Worm (Caenorhabditis elegans) whole organism, L1 larva: ENCODE results near the gene rin-1.
A peak's percentile ranks its signal among the peaks of the same experiment; 100 is the strongest.

Source experiments
- C04F5.9 ChIP-seq: sonication (generic microtip); optimal IDR thresholded peaks from 2 replicates; lab custom pipeline; 2016; ENCODE audit warnings: missing genetic modification characterization, missing compliant biosample characterization
- C16A3.4 ChIP-seq: fragments of 150-350 bp; optimal IDR thresholded peaks from 2 replicates; lab custom pipeline; 2014; ENCODE audit warnings: missing biosample characterization, missing genetic modification characterization
- C34B4.2 ChIP-seq: sonication (generic microtip); optimal IDR thresholded peaks from 2 replicates; lab custom pipeline; 2017; ENCODE audit warnings: mild to moderate bottlenecking, missing genetic modification characterization, missing compliant biosample characterization
- Y116A8C.19 ChIP-seq: sonication (generic microtip); optimal IDR thresholded peaks from 2 replicates; lab custom pipeline; 2016; ENCODE audit warnings: missing compliant biosample characterization, missing genetic modification characterization, borderline replicate concordance
- blmp-1 ChIP-seq: fragments of 150-350 bp; optimal IDR thresholded peaks from 2 replicates; lab custom pipeline; 2014; ENCODE audit warnings: missing biosample characterization, missing genetic modification characterization
- ceh-63 ChIP-seq: fragments of 200-800 bp; sonication (Bioruptor generic); optimal IDR thresholded peaks from 2 replicates; lab custom pipeline; 2018; ENCODE audit warnings: mild to moderate bottlenecking, missing genetic modification characterization, missing compliant biosample characterization
- ceh-8 ChIP-seq: fragments of 200-800 bp; sonication (Bioruptor generic); optimal IDR thresholded peaks from 2 replicates; lab custom pipeline; 2018; ENCODE audit warnings: mild to moderate bottlenecking, missing genetic modification characterization, moderate library complexity, missing compliant biosample characterization
- ceh-88 ChIP-seq: fragments of 200-800 bp; sonication (Bioruptor generic); IDR thresholded peaks from 2 replicates; pipeline ENCODE4 v1.3.6; 2022; ENCODE audit warnings: missing genetic modification characterization, missing compliant biosample characterization
- ceh-90 ChIP-seq: sonication (generic microtip); optimal IDR thresholded peaks from 2 replicates; lab custom pipeline; 2016; ENCODE audit warnings: missing genetic modification characterization, missing compliant biosample characterization
- ces-1 ChIP-seq: fragments of 150-350 bp; optimal IDR thresholded peaks from 2 replicates; lab custom pipeline; 2014; ENCODE audit warnings: missing biosample characterization, missing genetic modification reagents, missing genetic modification characterization
- dpl-1 ChIP-seq, 3 experiments: fragments of 150-350 bp in 2 of 3; sonication (generic microtip) in 1 of 3; optimal IDR thresholded peaks; 2 replicates each; lab custom pipeline; 2014 to 2017; ENCODE audit warnings: missing biosample characterization in 3 of 3, missing genetic modification characterization in 3 of 3, missing genetic modification reagents in 3 of 3
- dsc-1 ChIP-seq: sonication (generic microtip); optimal IDR thresholded peaks from 2 replicates; lab custom pipeline; 2016; ENCODE audit warnings: mild to moderate bottlenecking, missing genetic modification characterization, missing compliant biosample characterization
- efl-1 ChIP-seq, 4 experiments: fragments of 150-350 bp; optimal IDR thresholded peaks in 3 of 4; peaks in 1 of 4; 1 replicate in 1 of 4; 2 replicates in 3 of 4; lab custom pipeline; 2014; ENCODE audit warnings: missing biosample characterization in 2 of 4, missing genetic modification characterization in 2 of 4, missing genetic modification reagents in 2 of 4
- efl-3 ChIP-seq: fragments of 200-800 bp; sonication (Bioruptor generic); optimal IDR thresholded peaks from 2 replicates; lab custom pipeline; 2018; ENCODE audit warnings: mild to moderate bottlenecking, missing genetic modification characterization, missing compliant biosample characterization
- egl-13 ChIP-seq: sonication (generic microtip); optimal IDR thresholded peaks from 2 replicates; lab custom pipeline; 2016; ENCODE audit warnings: missing genotype, missing genetic modification reagents, missing genetic modification characterization, missing compliant biosample characterization
- elt-3 ChIP-seq, 6 experiments: fragments of 150-350 bp in 1 of 6; sonication (generic microtip); optimal IDR thresholded peaks; 2 replicates each; lab custom pipeline; 2017 to 2018; ENCODE audit warnings: missing biosample characterization in 6 of 6, missing genetic modification characterization in 6 of 6, inconsistent platforms in 1 of 6
- ets-5 ChIP-seq: fragments of 200-800 bp; sonication (Bioruptor generic); IDR thresholded peaks from 2 replicates; pipeline ENCODE4 v1.3.6; 2022; ENCODE audit warnings: missing genetic modification characterization, missing compliant biosample characterization
- fkh-10 ChIP-seq: sonication (generic microtip); optimal IDR thresholded peaks from 2 replicates; lab custom pipeline; 2017; ENCODE audit warnings: missing biosample characterization, missing genetic modification reagents, missing genetic modification characterization
- fkh-8 ChIP-seq: sonication (generic microtip); optimal IDR thresholded peaks from 2 replicates; lab custom pipeline; 2016; ENCODE audit warnings: mild to moderate bottlenecking, missing genetic modification characterization, missing compliant biosample characterization
- grh-1 ChIP-seq: fragments of 200-800 bp; sonication (Bioruptor generic); IDR thresholded peaks from 2 replicates; pipeline ENCODE4 v1.3.6; 2022; ENCODE audit warnings: missing genetic modification reagents, missing genetic modification characterization, missing compliant biosample characterization
- hlh-4 ChIP-seq: sonication (generic microtip); optimal IDR thresholded peaks from 2 replicates; lab custom pipeline; 2016; ENCODE audit warnings: mild to moderate bottlenecking, missing genetic modification characterization, missing compliant biosample characterization
- isw-1 ChIP-seq: fragments of 200-800 bp; sonication (Bioruptor generic); IDR thresholded peaks from 2 replicates; pipeline ENCODE4 v1.3.6; 2022; ENCODE audit warnings: missing genetic modification characterization, missing compliant biosample characterization
- jun-1 ChIP-seq: fragments of 150-350 bp; optimal IDR thresholded peaks from 2 replicates; lab custom pipeline; 2014; ENCODE audit warnings: missing biosample characterization, missing genetic modification reagents, missing genetic modification characterization
- lin-13 ChIP-seq: fragments of 150-350 bp; optimal IDR thresholded peaks from 2 replicates; lab custom pipeline; 2014; ENCODE audit warnings: missing biosample characterization, missing genetic modification reagents, missing genetic modification characterization
- lin-14 ChIP-seq: fragments of 200-800 bp; sonication (Bioruptor generic); optimal IDR thresholded peaks from 2 replicates; lab custom pipeline; 2018; ENCODE audit warnings: mild to moderate bottlenecking, missing genetic modification characterization, moderate library complexity, missing compliant biosample characterization
- lin-35 ChIP-seq, 2 experiments: fragments of 150-350 bp; optimal IDR thresholded peaks; 2 replicates each; lab custom pipeline; 2014; ENCODE audit warnings: missing biosample characterization in 2 of 2, missing genetic modification characterization in 2 of 2, missing genetic modification reagents in 2 of 2
- lir-3 ChIP-seq: sonication (generic microtip); optimal IDR thresholded peaks from 2 replicates; lab custom pipeline; 2016; ENCODE audit warnings: mild to moderate bottlenecking, missing genetic modification characterization, moderate library complexity, missing compliant biosample characterization; ENCODE audit not compliant: poor library complexity
- lsy-2 ChIP-seq, 2 experiments: fragments of 150-350 bp; optimal IDR thresholded peaks; 2 replicates each; lab custom pipeline; 2014; ENCODE audit warnings: missing biosample characterization in 2 of 2, missing genetic modification characterization in 2 of 2
- mdl-1 ChIP-seq, 2 experiments: fragments of 150-350 bp; optimal IDR thresholded peaks; 2 replicates each; lab custom pipeline; 2014 to 2017; ENCODE audit warnings: missing biosample characterization in 2 of 2, missing genetic modification characterization in 2 of 2, inconsistent platforms in 1 of 2
- mef-2 ChIP-seq: fragments of 150-350 bp; optimal IDR thresholded peaks from 2 replicates; lab custom pipeline; 2014; ENCODE audit warnings: missing biosample characterization, missing genetic modification characterization
- mep-1 ChIP-seq: fragments of 150-350 bp; optimal IDR thresholded peaks from 2 replicates; lab custom pipeline; 2014; ENCODE audit warnings: missing biosample characterization, missing genetic modification characterization
- nhr-19 ChIP-seq: fragments of 200-800 bp; sonication (Bioruptor generic); conservative IDR thresholded peaks from 2 replicates; pipeline ENCODE4 v1.3.6; 2022; ENCODE audit warnings: missing genetic modification characterization, missing compliant biosample characterization
- nhr-237 ChIP-seq: fragments of 150-350 bp; optimal IDR thresholded peaks from 2 replicates; lab custom pipeline; 2014; ENCODE audit warnings: missing biosample characterization, missing genetic modification characterization
- nhr-47 ChIP-seq: sonication (generic microtip); optimal IDR thresholded peaks from 2 replicates; lab custom pipeline; 2016; ENCODE audit warnings: mild to moderate bottlenecking, missing genetic modification characterization, moderate library complexity, missing compliant biosample characterization
- nhr-77 ChIP-seq: fragments of 150-350 bp; optimal IDR thresholded peaks from 2 replicates; lab custom pipeline; 2014; ENCODE audit warnings: missing biosample characterization, missing genetic modification characterization
- nhr-84 ChIP-seq: sonication (generic microtip); optimal IDR thresholded peaks from 2 replicates; lab custom pipeline; 2017; ENCODE audit warnings: missing biosample characterization, missing genetic modification characterization
- nhr-90 ChIP-seq: sonication (generic microtip); optimal IDR thresholded peaks from 2 replicates; lab custom pipeline; 2016; ENCODE audit warnings: mild to moderate bottlenecking, missing genetic modification characterization, missing compliant biosample characterization; ENCODE audit not compliant: poor library complexity
- pax-3 ChIP-seq: fragments of 200-800 bp; sonication (Bioruptor generic); optimal IDR thresholded peaks from 2 replicates; lab custom pipeline; 2018; ENCODE audit warnings: mild to moderate bottlenecking, missing genetic modification characterization, moderate library complexity, missing compliant biosample characterization
- snu-23 ChIP-seq: sonication (generic microtip); optimal IDR thresholded peaks from 2 replicates; lab custom pipeline; 2016; ENCODE audit warnings: missing genetic modification characterization, missing compliant biosample characterization
- sox-4 ChIP-seq: sonication (generic microtip); optimal IDR thresholded peaks from 2 replicates; lab custom pipeline; 2016; ENCODE audit warnings: missing genetic modification characterization, missing compliant biosample characterization
- sup-37 ChIP-seq: fragments of 200-800 bp; sonication (Bioruptor generic); optimal IDR thresholded peaks from 2 replicates; lab custom pipeline; 2018; ENCODE audit warnings: mild to moderate bottlenecking, missing genetic modification characterization, missing compliant biosample characterization
- swsn-7 ChIP-seq: sonication (generic microtip); optimal IDR thresholded peaks from 2 replicates; lab custom pipeline; 2016; ENCODE audit warnings: missing genetic modification characterization, missing compliant biosample characterization
- tbx-2 ChIP-seq: sonication (generic microtip); optimal IDR thresholded peaks from 2 replicates; lab custom pipeline; 2016; ENCODE audit warnings: missing genetic modification characterization, missing compliant biosample characterization
- tlp-1 ChIP-seq: fragments of 150-350 bp; optimal IDR thresholded peaks from 2 replicates; lab custom pipeline; 2014; ENCODE audit warnings: missing biosample characterization, missing genetic modification characterization
- unc-62 ChIP-seq: fragments of 150-350 bp; optimal IDR thresholded peaks from 2 replicates; lab custom pipeline; 2014; ENCODE audit warnings: missing biosample characterization, missing genetic modification reagents, missing genetic modification characterization
- unc-86 ChIP-seq: sonication (generic microtip); optimal IDR thresholded peaks from 2 replicates; lab custom pipeline; 2016; ENCODE audit warnings: missing genetic modification characterization, missing compliant biosample characterization
- ztf-11 ChIP-seq, 2 experiments: sonication (generic microtip); optimal IDR thresholded peaks; 2 replicates each; lab custom pipeline; 2016 to 2017; ENCODE audit warnings: missing genetic modification characterization in 2 of 2, missing biosample characterization in 1 of 2, missing compliant biosample characterization in 1 of 2

Gene rin-1

ce11 chrV:14835075-14835991, 19.9 kb upstream of the rin-1 start:
- TF ChIP-seq lin-14 (GFP tag; lab: Kevin White, UChicago) = peak; percentile 55
- peak; percentile 93 for TF ChIP-seq blmp-1
- no peak for TF ChIP-seq fkh-8 (tag; lab: Kevin White, UChicago)
- peak; percentile 0 for TF ChIP-seq snu-23 (GFP tag; lab: Kevin White, UChicago)

DNA sequence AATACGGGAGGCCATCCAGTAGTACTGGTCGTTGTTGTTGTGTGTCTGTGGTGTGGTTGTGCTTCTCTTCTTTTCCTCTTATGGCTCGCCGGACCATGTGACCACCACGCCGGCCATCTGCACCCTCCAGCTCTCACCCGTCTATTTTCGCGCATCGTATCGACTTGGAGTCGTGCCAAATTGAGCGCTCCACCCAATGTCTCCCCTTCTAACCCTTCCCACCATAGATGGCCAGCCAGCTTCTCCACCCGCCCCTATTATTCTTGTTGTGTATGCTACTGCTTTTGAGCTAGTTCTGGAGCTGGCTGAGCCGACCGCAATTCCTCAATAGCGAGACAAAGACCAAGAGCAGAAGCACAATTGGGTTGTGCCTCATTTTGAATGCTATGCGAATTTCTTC, 17.8 kb upstream of the rin-1 start:
- TF ChIP-seq mef-2 (tag; lab: Kevin White, UChicago) = no peak
- no peak for TF ChIP-seq nhr-90 (tag; lab: Kevin White, UChicago)
- TF ChIP-seq sox-4 (tag; lab: Kevin White, UChicago) = no peak
- peak; percentile 8 to 10 for TF ChIP-seq efl-1 (optimal IDR thresholded peaks at IDR 0.05; lab: Kevin White, UChicago)
- TF ChIP-seq efl-1 (GFP tag; optimal IDR thresholded peaks at IDR 0.05 in 1 of 2; lab: Kevin White, UChicago) = peak in 1 of 2 experiments; percentile 45
- TF ChIP-seq nhr-19 (GFP tag; lab: Robert Waterston, UW) = no peak
- TF ChIP-seq C34B4.2 = no peak
- TF ChIP-seq lsy-2 (tag; optimal IDR thresholded peaks at IDR 0.05; lab: Kevin White, UChicago) = peak in 1 of 2 experiments; percentile 22
- no peak for TF ChIP-seq lin-13 (GFP tag; lab: Kevin White, UChicago)
- no peak for TF ChIP-seq elt-3 (tag; optimal IDR thresholded peaks at IDR 0.05; lab: Kevin White, UChicago)
- no peak for TF ChIP-seq C04F5.9
- TF ChIP-seq tbx-2 (tag; lab: Kevin White, UChicago) = peak; percentile 53
- TF ChIP-seq isw-1 (GFP tag; lab: Robert Waterston, UW) = peak; percentile 39; the same call in 1 of the 2 replicates
- TF ChIP-seq swsn-7 (tag; lab: Kevin White, UChicago) = peak; percentile 15
- TF ChIP-seq ets-5 = no peak
- TF ChIP-seq lin-14 (GFP tag; lab: Kevin White, UChicago) = peak; percentile 88
- no peak for TF ChIP-seq ceh-8 (GFP tag; lab: Kevin White, UChicago)
- TF ChIP-seq ztf-11 (tag; optimal IDR thresholded peaks at IDR 0.05; lab: Kevin White, UChicago) = peak in 1 of 2 experiments; percentile 5
- TF ChIP-seq jun-1 = no peak
- TF ChIP-seq unc-62 (GFP tag; lab: Kevin White, UChicago) = no peak
- TF ChIP-seq ceh-90 (tag; lab: Kevin White, UChicago) = no peak
- TF ChIP-seq egl-13 (tag; lab: Kevin White, UChicago) = no peak
- TF ChIP-seq pax-3 (tag; lab: Kevin White, UChicago) = no peak
- TF ChIP-seq mep-1 (tag; lab: Kevin White, UChicago) = no peak
- no peak for TF ChIP-seq fkh-10 (GFP tag; lab: Kevin White, UChicago)
- no peak for TF ChIP-seq sup-37
- peak in 1 of 2 experiments; percentile 40 for TF ChIP-seq lin-35 (GFP tag; optimal IDR thresholded peaks at IDR 0.05; lab: Kevin White, UChicago)
- no peak for TF ChIP-seq C16A3.4 (tag; lab: Kevin White, UChicago)
- no peak for TF ChIP-seq nhr-77 (tag; lab: Kevin White, UChicago)
- peak; percentile 59 for TF ChIP-seq unc-86
- no peak for TF ChIP-seq mdl-1 (tag; optimal IDR thresholded peaks at IDR 0.05; lab: Kevin White, UChicago)
- TF ChIP-seq lir-3 = no peak
- no peak for TF ChIP-seq ces-1 (GFP tag; lab: Kevin White, UChicago)
- no peak for TF ChIP-seq dsc-1 (tag; lab: Kevin White, UChicago)
- no peak for TF ChIP-seq tlp-1 (tag; lab: Kevin White, UChicago)
- peak; percentile 34 for TF ChIP-seq fkh-8 (tag; lab: Kevin White, UChicago)
- TF ChIP-seq dpl-1 (GFP tag; optimal IDR thresholded peaks at IDR 0.05; lab: Kevin White, UChicago) = peak in 1 of 3 experiments; percentile 11
- TF ChIP-seq hlh-4 (tag; lab: Kevin White, UChicago) = no peak
- no peak for TF ChIP-seq ceh-63 (GFP tag; lab: Kevin White, UChicago)
- TF ChIP-seq ceh-88 (GFP tag; lab: Robert Waterston, UW) = no peak
- TF ChIP-seq nhr-84 (tag; lab: Kevin White, UChicago) = no peak
- peak; percentile 26 for TF ChIP-seq nhr-47 (tag; lab: Kevin White, UChicago)
- TF ChIP-seq nhr-237 (tag; lab: Kevin White, UChicago) = no peak
- no peak for TF ChIP-seq efl-3 (GFP tag; lab: Kevin White, UChicago)
- TF ChIP-seq Y116A8C.19 (tag; lab: Kevin White, UChicago) = no peak
- TF ChIP-seq blmp-1 = no peak
- no peak for TF ChIP-seq grh-1 (GFP tag; lab: Robert Waterston, UW)
